Fruit fly (Drosophila melanogaster) whole organism, embryonic: Measurements from ENCODE around the gene CG43078.

Source experiments
- CG10543 ChIP-seq: fragments of 200-800 bp; sonication (Bioruptor generic); optimal IDR thresholded peaks from 3 replicates; lab custom pipeline; 2017; ENCODE audit warnings: missing biosample characterization, mild to moderate bottlenecking, missing genetic modification characterization, moderate library complexity
- CG11560 ChIP-seq: fragments of 200-800 bp; sonication (Bioruptor generic); IDR thresholded peaks from 3 replicates; pipeline ENCODE4 v1.3.6; 2022; ENCODE audit warnings: missing biosample characterization, missing genetic modification characterization
- CG12769 ChIP-seq: fragments of 200-800 bp; sonication (Bioruptor generic); optimal IDR thresholded peaks from 2 replicates; lab custom pipeline; 2019; ENCODE audit warnings: missing biosample characterization, mild to moderate bottlenecking, missing genetic modification characterization, moderate library complexity
- CG14710 ChIP-seq: fragments of 200-800 bp; sonication (Bioruptor generic); optimal IDR thresholded peaks from 3 replicates; lab custom pipeline; 2019; ENCODE audit warnings: missing biosample characterization, mild to moderate bottlenecking, missing genetic modification characterization, moderate library complexity
- CG14965 ChIP-seq: fragments of 200-800 bp; sonication (Bioruptor generic); optimal IDR thresholded peaks from 2 replicates; lab custom pipeline; 2016; ENCODE audit warnings: missing biosample characterization, missing genetic modification characterization, borderline replicate concordance
- CG15269 ChIP-seq: fragments of 200-800 bp; sonication (Bioruptor generic); optimal IDR thresholded peaks from 2 replicates; lab custom pipeline; 2018; ENCODE audit warnings: missing biosample characterization, mild to moderate bottlenecking, missing genetic modification characterization, moderate library complexity
- CG16813 ChIP-seq: fragments of 200-800 bp; sonication (Bioruptor generic); IDR thresholded peaks from 3 replicates; pipeline ENCODE4 v1.3.6; 2022; ENCODE audit warnings: missing biosample characterization, missing genetic modification characterization; ENCODE audit not compliant: partially characterized antibody
- CG17186 ChIP-seq: fragments of 200-800 bp; sonication (Bioruptor generic); optimal IDR thresholded peaks from 3 replicates; lab custom pipeline; 2017; ENCODE audit warnings: missing biosample characterization, missing genetic modification reagents, missing genetic modification characterization
- CG17829 ChIP-seq: fragments of 200-800 bp; optimal IDR thresholded peaks from 2 replicates; lab custom pipeline; 2019; ENCODE audit warnings: missing biosample characterization, mild to moderate bottlenecking, missing genetic modification characterization, moderate library complexity
- CG2116 ChIP-seq: fragments of 200-800 bp; sonication (Bioruptor generic); optimal IDR thresholded peaks from 3 replicates; lab custom pipeline; 2018; ENCODE audit warnings: missing biosample characterization, mild to moderate bottlenecking, missing genetic modification characterization
- CG2202 ChIP-seq: fragments of 200-800 bp; sonication (Bioruptor generic); optimal IDR thresholded peaks from 2 replicates; lab custom pipeline; 2018; ENCODE audit warnings: missing biosample characterization, mild to moderate bottlenecking, missing genetic modification characterization
- CG3847 ChIP-seq: fragments of 200-800 bp; sonication (Bioruptor generic); IDR thresholded peaks from 2 replicates; pipeline ENCODE4 v1.3.6; 2022; ENCODE audit warnings: missing biosample characterization, missing genetic modification characterization
- CG3995 ChIP-seq: fragments of 200-800 bp; sonication (Bioruptor generic); optimal IDR thresholded peaks from 3 replicates; lab custom pipeline; 2016; ENCODE audit warnings: missing biosample characterization, missing genetic modification characterization
- CG5245 ChIP-seq: fragments of 200-800 bp; sonication (Bioruptor generic); optimal IDR thresholded peaks from 3 replicates; lab custom pipeline; 2016; ENCODE audit warnings: missing biosample characterization, missing genetic modification characterization
- CG8290 ChIP-seq, 3 experiments: fragments of 200-800 bp; sonication (Bioruptor generic); optimal IDR thresholded peaks; 2 replicates each; lab custom pipeline; 2016 to 2019; ENCODE audit warnings: missing biosample characterization in 3 of 3, missing genetic modification characterization in 3 of 3, mild to moderate bottlenecking in 2 of 3, moderate library complexity in 1 of 3
- Deaf1 ChIP-seq: fragments of 200-800 bp; optimal IDR thresholded peaks from 3 replicates; lab custom pipeline; 2019; ENCODE audit warnings: missing biosample characterization, mild to moderate bottlenecking, missing genetic modification characterization, moderate library complexity
- Dll ChIP-seq: fragments of 200-800 bp; sonication (Bioruptor generic); IDR thresholded peaks from 4 replicates; pipeline ENCODE4 v1.3.6; 2022; ENCODE audit warnings: missing biosample characterization, missing genetic modification characterization; ENCODE audit not compliant: partially characterized antibody
- Dref ChIP-seq: fragments of 200-800 bp; sonication (Bioruptor generic); IDR thresholded peaks from 2 replicates; pipeline ENCODE4 v1.3.6; 2022; ENCODE audit warnings: missing biosample characterization, missing genetic modification characterization
- Hey ChIP-seq: fragments of 200-800 bp; sonication (Bioruptor generic); optimal IDR thresholded peaks from 3 replicates; lab custom pipeline; 2018; ENCODE audit warnings: missing biosample characterization, mild to moderate bottlenecking, missing genetic modification characterization
- HmgZ ChIP-seq: fragments of 200-800 bp; sonication (Bioruptor generic); optimal IDR thresholded peaks from 2 replicates; lab custom pipeline; 2018; ENCODE audit warnings: missing biosample characterization, mild to moderate bottlenecking, missing genetic modification characterization
- Hr78 ChIP-seq, 2 experiments: fragments of 200-800 bp in 1 of 2; fragments of >200 bp in 1 of 2; sonication (Bioruptor generic) in 1 of 2; optimal IDR thresholded peaks; 2 replicates each; lab custom pipeline; 2017 to 2019; ENCODE audit warnings: missing biosample characterization in 2 of 2, missing genetic modification characterization in 2 of 2, mild to moderate bottlenecking in 1 of 2, moderate library complexity in 1 of 2
- Med ChIP-seq: fragments of 200-800 bp; sonication (Bioruptor generic); peaks from one replicate; lab custom pipeline; 2016; ENCODE audit warnings: missing biosample characterization, missing genetic modification characterization, mild to moderate bottlenecking, inconsistent platforms, moderate library complexity
- Myb ChIP-seq: fragments of 200-800 bp; sonication (Bioruptor generic); optimal IDR thresholded peaks from 2 replicates; lab custom pipeline; 2016; ENCODE audit warnings: missing biosample characterization, missing genetic modification characterization
- Nf-YA ChIP-seq: fragments of 200-800 bp; sonication (Bioruptor generic); IDR thresholded peaks from 2 replicates; pipeline ENCODE4 v1.3.6; 2022; ENCODE audit warnings: missing biosample characterization, missing genetic modification characterization
- Opbp ChIP-seq: fragments of 200-800 bp; sonication (Bioruptor generic); IDR thresholded peaks from 3 replicates; pipeline ENCODE4 v1.3.6; 2022; ENCODE audit warnings: missing biosample characterization, missing genetic modification characterization; ENCODE audit not compliant: partially characterized antibody
- Pdp1 ChIP-seq, 2 experiments: fragments of 200-800 bp; sonication (Bioruptor generic); optimal IDR thresholded peaks; 3 replicates each; lab custom pipeline; 2016; ENCODE audit warnings: missing biosample characterization in 2 of 2, missing genetic modification characterization in 2 of 2, mild to moderate bottlenecking in 1 of 2, moderate library complexity in 1 of 2
- Sin3A ChIP-seq: fragments of >200 bp; optimal IDR thresholded peaks from 2 replicates; lab custom pipeline; 2018
- Stat92E ChIP-seq, 3 experiments: fragments of >200 bp in 2 of 3; fragments of 200-800 bp in 1 of 3; sonication (Bioruptor generic) in 1 of 3; optimal IDR thresholded peaks; 2 replicates each; lab custom pipeline; 2017 to 2019; ENCODE audit warnings: missing biosample characterization in 3 of 3, missing genetic modification characterization in 3 of 3, mild to moderate bottlenecking in 1 of 3, moderate library complexity in 1 of 3
- cg ChIP-seq: fragments of 200-800 bp; sonication (Bioruptor generic); optimal IDR thresholded peaks from 3 replicates; lab custom pipeline; 2019; ENCODE audit warnings: missing biosample characterization, mild to moderate bottlenecking, missing genetic modification characterization, moderate library complexity
- crol ChIP-seq: fragments of 200-800 bp; sonication (Bioruptor generic); IDR thresholded peaks from 2 replicates; pipeline ENCODE4 v1.3.6; 2022; ENCODE audit warnings: missing biosample characterization, missing genetic modification characterization
- ems ChIP-seq: fragments of 200-800 bp; sonication (Bioruptor generic); optimal IDR thresholded peaks from 3 replicates; lab custom pipeline; 2016; ENCODE audit warnings: missing biosample characterization, missing genetic modification characterization
- gsb-n ChIP-seq: fragments of 200-800 bp; sonication (Bioruptor generic); optimal IDR thresholded peaks from 3 replicates; lab custom pipeline; 2018; ENCODE audit warnings: missing biosample characterization, mild to moderate bottlenecking, missing genetic modification characterization
- jigr1 ChIP-seq: fragments of 200-800 bp; sonication (Bioruptor generic); IDR thresholded peaks from 3 replicates; pipeline ENCODE4 v1.3.6; 2022; ENCODE audit warnings: missing biosample characterization, missing genetic modification characterization
- knrl ChIP-seq: fragments of 200-800 bp; sonication (Bioruptor generic); IDR thresholded peaks from 3 replicates; pipeline ENCODE4 v1.3.6; 2022; ENCODE audit warnings: missing biosample characterization, missing genetic modification characterization; ENCODE audit not compliant: partially characterized antibody
- mam ChIP-seq: fragments of 200-800 bp; sonication (Bioruptor generic); optimal IDR thresholded peaks from 3 replicates; lab custom pipeline; 2016; ENCODE audit warnings: missing biosample characterization, missing genetic modification characterization
- nau ChIP-seq: fragments of 200-800 bp; sonication (Bioruptor generic); optimal IDR thresholded peaks from 3 replicates; lab custom pipeline; 2017; ENCODE audit warnings: missing biosample characterization, mild to moderate bottlenecking, missing genetic modification characterization, missing genetic modification reagents
- org-1 ChIP-seq: fragments of 200-800 bp; sonication (Bioruptor generic); optimal IDR thresholded peaks from 2 replicates; lab custom pipeline; 2017; ENCODE audit warnings: missing biosample characterization, missing genetic modification characterization
- pzg ChIP-seq: fragments of 200-800 bp; sonication (Bioruptor generic); optimal IDR thresholded peaks from 3 replicates; lab custom pipeline; 2018; ENCODE audit warnings: missing biosample characterization, mild to moderate bottlenecking, missing genetic modification characterization, moderate library complexity
- sd ChIP-seq: fragments of 200-800 bp; sonication (Bioruptor generic); optimal IDR thresholded peaks from 3 replicates; lab custom pipeline; 2018; ENCODE audit warnings: missing biosample characterization, mild to moderate bottlenecking, missing genetic modification characterization, moderate library complexity
- slp2 ChIP-seq: fragments of 200-800 bp; sonication (Bioruptor generic); optimal IDR thresholded peaks from 2 replicates; lab custom pipeline; 2016; ENCODE audit warnings: missing biosample characterization, missing genetic modification characterization
- so ChIP-seq: fragments of 200-800 bp; sonication (Bioruptor generic); IDR thresholded peaks from 3 replicates; pipeline ENCODE4 v1.3.6; 2022; ENCODE audit warnings: missing biosample characterization, missing genetic modification characterization
- sr ChIP-seq: fragments of 200-800 bp; sonication (Bioruptor generic); IDR thresholded peaks from 3 replicates; pipeline ENCODE4 v1.3.6; 2022; ENCODE audit warnings: missing biosample characterization, missing genetic modification characterization
- tio ChIP-seq: fragments of 200-800 bp; sonication (Bioruptor generic); optimal IDR thresholded peaks from 2 replicates; lab custom pipeline; 2017; ENCODE audit warnings: missing biosample characterization, missing genetic modification characterization, inconsistent platforms
- tx ChIP-seq: fragments of 200-800 bp; sonication (Bioruptor generic); optimal IDR thresholded peaks from 2 replicates; lab custom pipeline; 2016; ENCODE audit warnings: missing biosample characterization, missing genetic modification characterization
- unc-4 ChIP-seq: fragments of 200-800 bp; sonication (Bioruptor generic); IDR thresholded peaks from 2 replicates; pipeline ENCODE4 v1.3.6; 2022; ENCODE audit warnings: missing biosample characterization, missing genetic modification characterization; ENCODE audit not compliant: partially characterized antibody

The CG43078 gene

DNA sequence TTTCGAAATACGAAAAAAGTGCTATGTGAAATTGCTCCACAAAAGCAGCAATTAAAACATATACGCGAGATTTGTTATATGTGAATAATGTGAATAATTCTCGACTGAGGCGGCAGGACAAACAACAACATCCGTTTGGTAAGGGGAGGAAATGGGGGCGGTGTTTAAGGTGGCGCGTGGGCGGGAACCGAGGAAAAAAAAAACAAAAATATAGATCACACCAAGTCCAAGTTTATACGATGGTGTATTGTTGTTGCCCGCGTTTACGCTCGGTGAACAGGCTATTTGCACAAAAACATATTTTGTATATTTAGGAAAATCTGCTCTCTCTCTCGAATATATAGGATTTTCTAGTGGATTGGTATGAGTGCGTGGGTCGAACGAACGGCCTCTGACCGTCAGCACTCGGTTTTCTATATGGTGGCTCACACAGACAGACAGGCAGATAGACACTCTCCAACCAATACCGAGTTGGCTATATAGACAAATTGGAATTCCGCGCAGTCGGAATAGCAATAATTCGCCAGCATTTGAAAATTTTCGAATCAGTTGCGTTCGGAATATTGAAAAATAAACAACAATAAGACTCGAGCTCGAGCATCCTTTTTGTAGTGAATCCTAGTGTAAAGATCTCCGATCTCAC lies 53.2 kb downstream of the CG43078 start:
- TF ChIP-seq sr (GFP tag; lab: Robert Waterston, UW): peak; percentile 87
- TF ChIP-seq Deaf1 (tag; lab: Kevin White, UChicago): peak; percentile 22
- no peak for TF ChIP-seq Nf-YA (GFP tag; lab: Robert Waterston, UW)
- TF ChIP-seq CG12769 (tag; lab: Kevin White, UChicago): peak; percentile 51
- TF ChIP-seq CG11560 (tag; lab: Robert Waterston, UW): no peak
- peak; percentile 88 for TF ChIP-seq sd (tag; lab: Kevin White, UChicago)
- peak; percentile 0 for TF ChIP-seq cg (GFP tag; lab: Kevin White, UChicago)
- TF ChIP-seq nau (GFP tag; lab: Kevin White, UChicago): no peak
- TF ChIP-seq CG10543 (GFP tag; lab: Kevin White, UChicago): peak; percentile 65
- no peak for TF ChIP-seq HmgZ
- 0 out of 2 replicates have a peak, but pooled peaks have one; percentile 11 for TF ChIP-seq crol
- TF ChIP-seq Med: peak; percentile 73

DNA sequence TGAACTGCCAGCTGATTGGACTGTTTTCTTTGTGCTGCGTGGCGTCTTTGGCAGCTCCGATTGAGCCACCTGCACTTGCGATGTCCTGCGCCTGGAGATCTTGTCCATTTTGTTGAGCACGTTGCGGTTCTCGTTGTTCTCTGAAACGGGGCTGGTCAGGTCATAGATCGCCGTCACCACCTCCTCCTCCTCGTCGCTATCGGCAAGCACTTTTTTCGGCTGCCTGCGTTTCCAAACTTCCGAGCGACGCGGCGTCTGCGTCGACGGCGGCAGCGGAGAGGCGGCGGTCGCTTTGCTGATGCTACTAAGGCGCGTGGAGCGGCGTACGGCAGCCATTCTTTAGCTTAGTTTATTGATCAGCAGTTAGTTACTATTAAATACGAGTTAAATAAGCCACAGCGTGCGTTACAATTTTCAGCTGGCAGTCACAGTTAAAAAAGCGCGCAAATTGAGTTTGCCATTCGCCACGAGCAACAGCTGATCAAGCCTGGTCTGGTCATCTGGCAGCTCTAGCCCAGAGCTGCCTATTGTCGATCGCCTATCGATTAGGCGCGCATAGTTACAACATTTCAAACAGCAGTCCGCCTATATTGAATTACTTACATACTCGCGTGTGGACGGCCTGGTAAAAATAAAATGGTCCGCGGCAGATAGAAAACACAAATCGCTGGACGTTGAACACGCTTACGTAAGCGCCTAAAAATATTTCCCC lies 57.2 kb downstream of the CG43078 start, which contains the start of gene Cdc6:
Gene Cdc6 (minus strand): TSS at position 456 of the 712 bp plus-strand sequence.
- TF ChIP-seq Hey (tag; lab: Kevin White, UChicago): no peak
- TF ChIP-seq CG14965 (GFP tag; lab: Kevin White, UChicago): no peak
- peak; percentile 89 for TF ChIP-seq Dref
- peak; percentile 49 for TF ChIP-seq tx (GFP tag; lab: Kevin White, UChicago)
- TF ChIP-seq CG8290 (GFP tag; optimal IDR thresholded peaks at IDR 0.05; lab: Kevin White, UChicago): no peak
- TF ChIP-seq CG8290 (tag; optimal IDR thresholded peaks at IDR 0.05; lab: Kevin White, UChicago): peak in 1 of 2 experiments; percentile 15
- no peak for TF ChIP-seq org-1 (GFP tag; lab: Kevin White, UChicago)
- TF ChIP-seq CG12769 (tag; lab: Kevin White, UChicago): peak; percentile 31
- TF ChIP-seq knrl (GFP tag; lab: Robert Waterston, UW): 0 out of 3 replicates have a peak, but pooled peaks have one; percentile 21
- TF ChIP-seq CG5245 (GFP tag; lab: Kevin White, UChicago): no peak
- TF ChIP-seq mam: no peak
- TF ChIP-seq unc-4 (GFP tag; lab: Robert Waterston, UW): peak; percentile 20; the same call in 1 of the 2 replicates
- no peak for TF ChIP-seq ems (GFP tag; lab: Kevin White, UChicago)
- TF ChIP-seq Hr78 (GFP tag; optimal IDR thresholded peaks at IDR 0.05; lab: Kevin White, UChicago): peak in 1 of 2 experiments; percentile 4
- TF ChIP-seq Dll: peak; percentile 59; the same call in 3 of the 4 replicates
- no peak for TF ChIP-seq CG15269 (tag; lab: Kevin White, UChicago)
- peak; percentile 22; the same call in 1 of the 3 replicates for TF ChIP-seq CG16813 (GFP tag; lab: Robert Waterston, UW)
- peak in 1 of 2 experiments; percentile 81 for TF ChIP-seq Pdp1 (GFP tag; optimal IDR thresholded peaks at IDR 0.05; lab: Kevin White, UChicago)
- TF ChIP-seq pzg (GFP tag; lab: Kevin White, UChicago): peak; percentile 83
- TF ChIP-seq jigr1 (GFP tag; lab: Robert Waterston, UW): no peak
- peak; percentile 99 for TF ChIP-seq CG2116 (GFP tag; lab: Kevin White, UChicago)
- no peak for TF ChIP-seq CG2202 (tag; lab: Kevin White, UChicago)
- no peak for TF ChIP-seq tio
- peak in 1 of 3 experiments; percentile 46 for TF ChIP-seq Stat92E (GFP tag; optimal IDR thresholded peaks at IDR 0.05; lab: Kevin White, UChicago)
- TF ChIP-seq gsb-n: peak; percentile 58
- peak; percentile 53 for TF ChIP-seq Myb (GFP tag; lab: Kevin White, UChicago)
- no peak for TF ChIP-seq Opbp (GFP tag; lab: Robert Waterston, UW)
- peak; percentile 69 for TF ChIP-seq Sin3A (lab: Kevin White, UChicago)
- TF ChIP-seq CG3995 (GFP tag; lab: Kevin White, UChicago): peak; percentile 62
- TF ChIP-seq CG14710 (tag; lab: Kevin White, UChicago): peak; percentile 13
- TF ChIP-seq so (GFP tag; lab: Robert Waterston, UW): peak; percentile 60; the same call in 1 of the 3 replicates
- peak; percentile 93 for TF ChIP-seq CG11560 (tag; lab: Robert Waterston, UW)
- TF ChIP-seq CG3847 (GFP tag; lab: Robert Waterston, UW): peak; percentile 19; the same call in 1 of the 2 replicates
- no peak for TF ChIP-seq slp2 (GFP tag; lab: Kevin White, UChicago)
- TF ChIP-seq CG17829 (tag; lab: Kevin White, UChicago): peak; percentile 12
- TF ChIP-seq CG17186 (GFP tag; lab: Kevin White, UChicago): peak; percentile 74
